Worm (Caenorhabditis elegans) whole organism, late embryonic: ENCODE results near the gene ZC477.3.

ENCODE experiments used
- C08G9.2 ChIP-seq: sonication (generic microtip); optimal IDR thresholded peaks from 2 replicates; lab custom pipeline; 2016; ENCODE audit warnings: mild to moderate bottlenecking, missing genetic modification characterization, moderate library complexity, missing compliant biosample characterization
- F13H6.1 ChIP-seq: sonication (generic microtip); optimal IDR thresholded peaks from 2 replicates; lab custom pipeline; 2016; ENCODE audit warnings: missing genetic modification characterization, missing compliant biosample characterization
- K02D7.2 ChIP-seq: sonication (generic microtip); optimal IDR thresholded peaks from 2 replicates; lab custom pipeline; 2017; ENCODE audit warnings: mild to moderate bottlenecking, missing genetic modification characterization, missing compliant biosample characterization
- T23F11.4 ChIP-seq: fragments of 200-800 bp; sonication (Bioruptor generic); optimal IDR thresholded peaks from 2 replicates; lab custom pipeline; 2018; ENCODE audit warnings: mild to moderate bottlenecking, missing genetic modification characterization, missing compliant biosample characterization
- Y22D7AL.16 ChIP-seq: sonication (generic microtip); optimal IDR thresholded peaks from 2 replicates; lab custom pipeline; 2016; ENCODE audit warnings: missing genetic modification characterization, missing compliant biosample characterization
- ceh-14 ChIP-seq: sonication (generic microtip); optimal IDR thresholded peaks from 2 replicates; lab custom pipeline; 2016; ENCODE audit warnings: missing genotype, missing genetic modification characterization, missing compliant biosample characterization
- ceh-18 ChIP-seq: sonication (generic microtip); optimal IDR thresholded peaks from 2 replicates; lab custom pipeline; 2016; ENCODE audit warnings: missing genetic modification characterization, missing compliant biosample characterization
- ceh-24 ChIP-seq: sonication (generic microtip); optimal IDR thresholded peaks from 2 replicates; lab custom pipeline; 2016; ENCODE audit warnings: mild to moderate bottlenecking, missing genetic modification characterization, missing compliant biosample characterization
- ceh-34 ChIP-seq: sonication (generic microtip); optimal IDR thresholded peaks from 2 replicates; lab custom pipeline; 2016; ENCODE audit warnings: mild to moderate bottlenecking, missing genetic modification characterization, missing compliant biosample characterization
- ceh-48 ChIP-seq: sonication (generic microtip); optimal IDR thresholded peaks from 2 replicates; lab custom pipeline; 2016; ENCODE audit warnings: missing genetic modification characterization, inconsistent platforms, missing compliant biosample characterization
- dmd-4 ChIP-seq: sonication (generic microtip); optimal IDR thresholded peaks from 2 replicates; lab custom pipeline; 2016; ENCODE audit warnings: borderline replicate concordance, missing genetic modification characterization, missing compliant biosample characterization
- ets-4 ChIP-seq: sonication (generic microtip); optimal IDR thresholded peaks from 2 replicates; lab custom pipeline; 2016; ENCODE audit warnings: missing genetic modification characterization, missing compliant biosample characterization
- fkh-10 ChIP-seq: fragments of 150-350 bp; optimal IDR thresholded peaks from 2 replicates; lab custom pipeline; 2014; ENCODE audit warnings: missing biosample characterization, missing genetic modification reagents, missing genetic modification characterization
- hlh-15 ChIP-seq: sonication (generic microtip); optimal IDR thresholded peaks from 2 replicates; lab custom pipeline; 2016; ENCODE audit warnings: missing genetic modification characterization, missing compliant biosample characterization
- hlh-30 ChIP-seq: sonication (generic microtip); optimal IDR thresholded peaks from 2 replicates; lab custom pipeline; 2017; ENCODE audit warnings: antibody characterized with exemption, missing genetic modification characterization, missing compliant biosample characterization; ENCODE audit not compliant: insufficient read depth
- hlh-6 ChIP-seq: sonication (generic microtip); optimal IDR thresholded peaks from 2 replicates; lab custom pipeline; 2016; ENCODE audit warnings: missing genotype, missing genetic modification characterization, missing compliant biosample characterization
- hlh-8 ChIP-seq: sonication (generic microtip); optimal IDR thresholded peaks from 2 replicates; lab custom pipeline; 2016; ENCODE audit warnings: missing genotype, missing genetic modification characterization, missing compliant biosample characterization
- lim-6 ChIP-seq: sonication (generic microtip); optimal IDR thresholded peaks from 2 replicates; lab custom pipeline; 2016; ENCODE audit warnings: missing genetic modification characterization, missing compliant biosample characterization
- lin-11 ChIP-seq: fragments of 200-800 bp; sonication (Bioruptor generic); optimal IDR thresholded peaks from 2 replicates; lab custom pipeline; 2018; ENCODE audit warnings: mild to moderate bottlenecking, missing genetic modification characterization, missing compliant biosample characterization
- nfya-1 ChIP-seq: sonication (generic microtip); optimal IDR thresholded peaks from 2 replicates; lab custom pipeline; 2017; ENCODE audit warnings: missing genetic modification characterization, mild to moderate bottlenecking, missing compliant biosample characterization, antibody characterized with exemption, moderate library complexity
- odd-2 ChIP-seq: sonication (generic microtip); optimal IDR thresholded peaks from 2 replicates; lab custom pipeline; 2017; ENCODE audit warnings: antibody characterized with exemption, mild to moderate bottlenecking, missing genetic modification characterization, missing compliant biosample characterization
- pag-3 ChIP-seq: sonication (generic microtip); optimal IDR thresholded peaks from 2 replicates; lab custom pipeline; 2016; ENCODE audit warnings: missing compliant biosample characterization, missing genetic modification characterization, borderline replicate concordance
- pat-9 ChIP-seq: fragments of 200-800 bp; sonication (Bioruptor generic); optimal IDR thresholded peaks from 2 replicates; lab custom pipeline; 2018; ENCODE audit warnings: mild to moderate bottlenecking, missing genetic modification characterization, moderate library complexity, missing compliant biosample characterization
- pha-2 ChIP-seq: sonication (generic microtip); optimal IDR thresholded peaks from 2 replicates; lab custom pipeline; 2017; ENCODE audit warnings: mild to moderate bottlenecking, missing genetic modification characterization, missing compliant biosample characterization
- ref-2 ChIP-seq: sonication (generic microtip); optimal IDR thresholded peaks from 2 replicates; lab custom pipeline; 2016; ENCODE audit warnings: missing genetic modification characterization, missing compliant biosample characterization
- rnt-1 ChIP-seq: sonication (generic microtip); optimal IDR thresholded peaks from 2 replicates; lab custom pipeline; 2016; ENCODE audit warnings: missing genetic modification characterization, missing compliant biosample characterization
- sox-4 ChIP-seq: sonication (generic microtip); optimal IDR thresholded peaks from 2 replicates; lab custom pipeline; 2017; ENCODE audit warnings: mild to moderate bottlenecking, missing genetic modification characterization, inconsistent platforms, missing compliant biosample characterization
- syd-9 ChIP-seq: sonication (generic microtip); optimal IDR thresholded peaks from 2 replicates; lab custom pipeline; 2016; ENCODE audit warnings: mild to moderate bottlenecking, missing genetic modification characterization, moderate library complexity, missing compliant biosample characterization
- unc-42 ChIP-seq: sonication (generic microtip); optimal IDR thresholded peaks from 2 replicates; lab custom pipeline; 2016; ENCODE audit warnings: missing genotype, missing genetic modification characterization, missing compliant biosample characterization
- zip-5 ChIP-seq: sonication (generic microtip); optimal IDR thresholded peaks from 2 replicates; lab custom pipeline; 2016; ENCODE audit warnings: missing genetic modification characterization, missing compliant biosample characterization
- ztf-16 ChIP-seq: sonication (generic microtip); optimal IDR thresholded peaks from 2 replicates; lab custom pipeline; 2017; ENCODE audit warnings: missing genetic modification characterization, missing compliant biosample characterization

Gene ZC477.3

ce11 chrIV:7133140-7133539, 29.8 kb downstream of the ZC477.3 start, which contains the start of gene cyn-12:
TSS of gene cyn-12 (minus strand) at chrIV:7133217.
- peak; percentile 71 for TF ChIP-seq unc-42
- TF ChIP-seq pat-9 (tag; lab: Kevin White, UChicago) = no peak
- TF ChIP-seq ceh-48 = peak; percentile 61

- TF ChIP-seq Y22D7AL.16 (tag; lab: Kevin White, UChicago) = no peak
- no peak for TF ChIP-seq lin-11 (tag; lab: Kevin White, UChicago)
- no peak for TF ChIP-seq hlh-6 (tag; lab: Kevin White, UChicago)
- no peak for TF ChIP-seq ztf-16 (tag; lab: Kevin White, UChicago)
- TF ChIP-seq zip-5 (tag; lab: Kevin White, UChicago) = no peak
- no peak for TF ChIP-seq C08G9.2 (tag; lab: Kevin White, UChicago)
- no peak for TF ChIP-seq hlh-8
- no peak for TF ChIP-seq unc-42
- no peak for TF ChIP-seq hlh-30 (tag; lab: Kevin White, UChicago)
- no peak for TF ChIP-seq ets-4 (tag; lab: Kevin White, UChicago)
- no peak for TF ChIP-seq ref-2 (tag; lab: Kevin White, UChicago)
- no peak for TF ChIP-seq ceh-34 (tag; lab: Kevin White, UChicago)
- TF ChIP-seq F13H6.1 (tag; lab: Kevin White, UChicago) = no peak
- no peak for TF ChIP-seq ceh-24 (tag; lab: Kevin White, UChicago)
- no peak for TF ChIP-seq dmd-4 (tag; lab: Kevin White, UChicago)
- no peak for TF ChIP-seq lim-6 (tag; lab: Kevin White, UChicago)
- no peak for TF ChIP-seq sox-4 (tag; lab: Kevin White, UChicago)
- TF ChIP-seq, all 69 proteins: peak for 0
These were observed 30.7 kb downstream of the ZC477.3 start, which contains the start of gene mutd-1 for ce11 chrIV:7133983-7134382. TSS of gene mutd-1 (minus strand) at chrIV:7134083.

ce11 chrIV:7139143-7139542, 35.9 kb downstream of the ZC477.3 start:
- TF ChIP-seq syd-9 (tag; lab: Kevin White, UChicago) (no peak), lin-11 (tag; lab: Kevin White, UChicago) (no peak), fkh-10 (GFP tag; lab: Kevin White, UChicago) (no peak), K02D7.2 (tag; lab: Kevin White, UChicago) (no peak)

- TF ChIP-seq hlh-30 (tag; lab: Kevin White, UChicago) = peak; percentile 19
- TF ChIP-seq pag-3 (tag; lab: Kevin White, UChicago) = no peak
- TF ChIP-seq ref-2 (tag; lab: Kevin White, UChicago) = no peak
- TF ChIP-seq odd-2 = no peak
- no peak for TF ChIP-seq ceh-14 (tag; lab: Kevin White, UChicago)
- no peak for TF ChIP-seq ceh-18 (tag; lab: Kevin White, UChicago)
These were observed 41.5 kb downstream of the ZC477.3 start, which contains the start of gene hecd-1 for ce11 chrIV:7144670-7145257. TSS of gene hecd-1 (minus strand) at chrIV:7144720.

ce11 chrIV:7147722-7148121, 44.4 kb downstream of the ZC477.3 start:
- TF ChIP-seq rnt-1 (tag; lab: Kevin White, UChicago) (no peak), sox-4 (tag; lab: Kevin White, UChicago) (no peak), hlh-30 (tag; lab: Kevin White, UChicago) (peak; percentile 55), nfya-1 (peak; percentile 2), hlh-15 (no peak)

- no peak for TF ChIP-seq pha-2 (tag; lab: Kevin White, UChicago)
- no peak for TF ChIP-seq ceh-14 (tag; lab: Kevin White, UChicago)
- TF ChIP-seq T23F11.4 (GFP tag; lab: Kevin White, UChicago) = no peak
- peak; percentile 16 for TF ChIP-seq nfya-1
- no peak for TF ChIP-seq hlh-8
These were observed 45.8 kb downstream of the ZC477.3 start, which contains the start of gene C34D4.4 for ce11 chrIV:7149020-7149601. TSS of gene C34D4.4 (plus strand) at chrIV:7149361.
